Worm (Caenorhabditis elegans): Measurements from ENCODE around the gene T04F3.1.

DNA sequence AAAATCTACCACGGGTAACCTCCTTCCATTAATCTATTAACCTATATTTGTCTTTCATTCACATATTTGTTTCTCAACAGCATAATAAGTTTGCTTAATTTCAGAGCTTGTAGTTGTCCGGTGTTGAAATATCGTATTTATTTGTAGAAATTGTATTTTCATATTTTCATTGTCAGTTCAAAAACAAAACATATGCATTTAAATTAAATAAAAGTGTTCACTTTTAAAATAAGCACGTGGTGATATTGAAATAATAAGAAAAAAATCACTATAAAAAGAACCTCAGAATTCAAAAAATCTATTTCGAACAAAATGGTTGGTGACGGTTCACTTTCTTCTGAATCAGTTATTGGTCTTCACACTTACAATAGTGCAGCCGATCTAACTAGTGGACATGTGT lies 18.8 kb downstream of the T04F3.1 start, which contains the start of gene T04F3.3:
- TF ChIP-seq elt-3 (tag; optimal IDR thresholded peaks at IDR 0.05), result no peak
- TF ChIP-seq mep-1 (tag; optimal IDR thresholded peaks at IDR 0.05), result no peak
- TF ChIP-seq zag-1 (tag; optimal IDR thresholded peaks at IDR 0.05), result no peak
- TF ChIP-seq nhr-12 (tag; optimal IDR thresholded peaks at IDR 0.05), result no peak
- no peak for TF ChIP-seq ces-1 (GFP tag; optimal IDR thresholded peaks at IDR 0.05)
- TF ChIP-seq irx-1 (tag; optimal IDR thresholded peaks at IDR 0.05), result no peak
